Fruit fly (Drosophila melanogaster): ENCODE results near the gene Cmtr1.

Cmtr1 gene

dm6 chrX:4100824-4101368 is at the start of gene Cmtr1, which contains the start of gene CG15375:
Cmtr1 (minus strand) TSS chrX:4101031.
CG15375 (plus strand) TSS chrX:4101318.
- TF ChIP-seq CG17801 (GFP tag; optimal IDR thresholded peaks at IDR 0.05; ENCODE audit: partially characterized antibody) = peak; percentile 26

- TF ChIP-seq CG17801 (GFP tag; optimal IDR thresholded peaks at IDR 0.05; ENCODE audit: partially characterized antibody) = no peak
Measured at dm6 chrX:4139043-4139442, 38.2 kb upstream of the Cmtr1 start.

dm6 chrX:4131049-4131629 is 30.3 kb upstream of the Cmtr1 start, which contains the start of gene GlcAT-I:
GlcAT-I (plus strand) TSS chrX:4131211.
- peak; percentile 12 for TF ChIP-seq CG17801 (GFP tag; optimal IDR thresholded peaks at IDR 0.05; ENCODE audit: partially characterized antibody)

dm6 chrX:4119582-4119981 is 18.8 kb upstream of the Cmtr1 start:
- TF ChIP-seq CG17801 (GFP tag; optimal IDR thresholded peaks at IDR 0.05; ENCODE audit: partially characterized antibody) = no peak

- peak; percentile 57 for TF ChIP-seq CG17801 (GFP tag; optimal IDR thresholded peaks at IDR 0.05; ENCODE audit: partially characterized antibody)
Measured at dm6 chrX:4116834-4117736, 16.3 kb upstream of the Cmtr1 start, which contains the start of the genes tyf and Tip60. tyf (plus strand) TSS chrX:4117020. Tip60 (minus strand) TSS chrX:4117487.

dm6 chrX:4113698-4114216 is 12.9 kb upstream of the Cmtr1 start, which contains the start of the genes dgt4 and Nsun2:
dgt4 (plus strand) TSS chrX:4113701.
Nsun2 (minus strand) TSS chrX:4113734.
- no peak for TF ChIP-seq CG17801 (GFP tag; optimal IDR thresholded peaks at IDR 0.05; ENCODE audit: partially characterized antibody)

- TF ChIP-seq CG17801 (GFP tag; optimal IDR thresholded peaks at IDR 0.05; ENCODE audit: partially characterized antibody) = no peak
Measured at dm6 chrX:4108612-4109173, 7.9 kb upstream of the Cmtr1 start.

dm6 chrX:4108114-4108439 is 7.2 kb upstream of the Cmtr1 start:
- TF ChIP-seq CG17801 (GFP tag; optimal IDR thresholded peaks at IDR 0.05; ENCODE audit: partially characterized antibody) = no peak

dm6 chrX:4107261-4108113 is 6.7 kb upstream of the Cmtr1 start:
- no peak for TF ChIP-seq CG17801 (GFP tag; optimal IDR thresholded peaks at IDR 0.05; ENCODE audit: partially characterized antibody)

dm6 chrX:4106756-4107155 is 5.9 kb upstream of the Cmtr1 start:
- peak; percentile 39 for TF ChIP-seq CG17801 (GFP tag; optimal IDR thresholded peaks at IDR 0.05; ENCODE audit: partially characterized antibody)

- TF ChIP-seq CG17801 (GFP tag; optimal IDR thresholded peaks at IDR 0.05; ENCODE audit: partially characterized antibody) = no peak
Measured at dm6 chrX:4106240-4106639, 5.4 kb upstream of the Cmtr1 start.

- TF ChIP-seq CG17801 (GFP tag; optimal IDR thresholded peaks at IDR 0.05; ENCODE audit: partially characterized antibody) = peak; percentile 45
Measured at dm6 chrX:4105830-4106233, 5.0 kb upstream of the Cmtr1 start, which contains the start of gene cib. cib (plus strand) TSS chrX:4106113.

dm6 chrX:4104132-4104531 is 3.3 kb upstream of the Cmtr1 start, which contains the start of the genes Xpac and brn:
Xpac (minus strand) TSS chrX:4104197.
brn (plus strand) TSS chrX:4104342.
- TF ChIP-seq CG17801 (GFP tag; optimal IDR thresholded peaks at IDR 0.05; ENCODE audit: partially characterized antibody) = peak; percentile 25

dm6 chrX:4089012-4089649 is 11.7 kb downstream of the Cmtr1 start:
- no peak for TF ChIP-seq CG17801 (GFP tag; optimal IDR thresholded peaks at IDR 0.05; ENCODE audit: partially characterized antibody)

Measured in ovary, adult (tissue).